Worm (Caenorhabditis elegans): Measurements from ENCODE around the gene nspa-2.

DNA sequence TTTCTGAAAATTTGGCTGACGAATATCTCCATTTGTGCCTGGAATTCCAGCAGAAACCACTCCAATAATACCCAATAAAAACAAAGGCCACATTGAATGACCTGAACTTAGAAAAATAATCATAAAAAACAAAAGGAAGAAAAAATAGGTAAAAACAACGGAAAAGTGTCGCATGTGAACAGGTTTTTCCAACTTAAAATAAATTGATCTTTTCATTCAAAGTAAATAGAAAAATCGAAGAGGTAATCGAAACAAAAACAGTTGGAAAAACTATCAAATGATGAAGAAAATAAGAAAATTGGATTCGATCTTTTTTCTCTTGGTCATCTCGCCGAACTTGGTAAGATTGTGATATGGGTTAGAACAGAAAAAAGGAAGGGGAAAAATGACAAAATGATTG, 30.6 kb downstream of the nspa-2 start, which contains the start of gene zmp-4:
- TF ChIP-seq lin-15B (tag; optimal IDR thresholded peaks at IDR 0.05) (no peak), skn-1 (tag; optimal IDR thresholded peaks at IDR 0.05) (no peak)

Measured in whole organism, L1 larva.